Worm (Caenorhabditis elegans) whole organism, L2 larva: ENCODE results near the gene cblc-1.

Experiments used
- C34F6.9 ChIP-seq: fragments of 150-350 bp; optimal IDR thresholded peaks from 2 replicates; lab custom pipeline; 2014; ENCODE audit warnings: missing biosample characterization, missing genetic modification characterization
- F13H6.1 ChIP-seq: sonication (generic microtip); optimal IDR thresholded peaks from 2 replicates; lab custom pipeline; 2016; ENCODE audit warnings: missing genetic modification characterization, missing compliant biosample characterization
- R02D3.7 ChIP-seq: fragments of 150-350 bp; optimal IDR thresholded peaks from 2 replicates; lab custom pipeline; 2014; ENCODE audit warnings: missing biosample characterization, missing genetic modification characterization
- alr-1 ChIP-seq: fragments of 150-350 bp; optimal IDR thresholded peaks from 2 replicates; lab custom pipeline; 2014; ENCODE audit warnings: missing biosample characterization, missing genetic modification characterization
- aly-2 ChIP-seq: fragments of 150-350 bp; optimal IDR thresholded peaks from 2 replicates; lab custom pipeline; 2014; ENCODE audit warnings: missing biosample characterization, missing genetic modification characterization
- ama-1 ChIP-seq: fragments of 150-350 bp; optimal IDR thresholded peaks from 2 replicates; lab custom pipeline; 2018; ENCODE audit warnings: inconsistent platforms
- ceh-16 ChIP-seq: fragments of 150-350 bp; optimal IDR thresholded peaks from 2 replicates; lab custom pipeline; 2014; ENCODE audit warnings: missing biosample characterization, missing genetic modification characterization
- crh-2 ChIP-seq: sonication (generic microtip); optimal IDR thresholded peaks from 2 replicates; lab custom pipeline; 2017; ENCODE audit warnings: missing biosample characterization, missing genetic modification characterization
- dmd-4 ChIP-seq: sonication (generic microtip); optimal IDR thresholded peaks from 2 replicates; lab custom pipeline; 2017; ENCODE audit warnings: missing biosample characterization, missing genetic modification characterization
- egl-27 ChIP-seq: sonication (generic microtip); optimal IDR thresholded peaks from 3 replicates; lab custom pipeline; 2017; ENCODE audit warnings: missing biosample characterization, missing genetic modification reagents, missing genetic modification characterization
- elt-1 ChIP-seq: fragments of 150-350 bp; optimal IDR thresholded peaks from 2 replicates; lab custom pipeline; 2014; ENCODE audit warnings: missing biosample characterization, missing genetic modification characterization
- fos-1 ChIP-seq: fragments of 150-350 bp; optimal IDR thresholded peaks from 2 replicates; lab custom pipeline; 2014; ENCODE audit warnings: missing biosample characterization, missing genetic modification characterization
- gmeb-1 ChIP-seq: fragments of 150-350 bp; optimal IDR thresholded peaks from 2 replicates; lab custom pipeline; 2014; ENCODE audit warnings: missing biosample characterization, missing genetic modification characterization
- lin-13 ChIP-seq: fragments of 150-350 bp; optimal IDR thresholded peaks from 2 replicates; lab custom pipeline; 2014; ENCODE audit warnings: missing biosample characterization, missing genetic modification reagents, missing genetic modification characterization
- lin-39 ChIP-seq: fragments of 150-350 bp; optimal IDR thresholded peaks from 2 replicates; lab custom pipeline; 2014; ENCODE audit warnings: missing biosample characterization, missing genetic modification reagents, missing genetic modification characterization
- lsy-2 ChIP-seq, 2 experiments: fragments of 150-350 bp in 1 of 2; sonication (generic microtip) in 1 of 2; optimal IDR thresholded peaks; 2 replicates each; lab custom pipeline; 2014 to 2017; ENCODE audit warnings: missing biosample characterization in 2 of 2, missing genetic modification characterization in 2 of 2
- mab-5 ChIP-seq: fragments of 150-350 bp; optimal IDR thresholded peaks from 2 replicates; lab custom pipeline; 2014; ENCODE audit warnings: missing biosample characterization, missing genetic modification characterization
- mbf-1 ChIP-seq: sonication (generic microtip); optimal IDR thresholded peaks from 2 replicates; lab custom pipeline; 2017; ENCODE audit warnings: missing biosample characterization, missing genetic modification characterization
- mdl-1 ChIP-seq, 2 experiments: fragments of 150-350 bp in 1 of 2; sonication (generic microtip) in 1 of 2; optimal IDR thresholded peaks; 2 replicates each; lab custom pipeline; 2017; ENCODE audit warnings: missing biosample characterization in 2 of 2, missing genetic modification characterization in 2 of 2
- nhr-10 ChIP-seq: sonication (generic microtip); optimal IDR thresholded peaks from 2 replicates; lab custom pipeline; 2017; ENCODE audit warnings: missing biosample characterization, missing genetic modification characterization
- nhr-11 ChIP-seq: fragments of 150-350 bp; optimal IDR thresholded peaks from 2 replicates; lab custom pipeline; 2014; ENCODE audit warnings: missing biosample characterization, missing genetic modification characterization
- nhr-12 ChIP-seq: fragments of 150-350 bp; optimal IDR thresholded peaks from 2 replicates; lab custom pipeline; 2014; ENCODE audit warnings: missing biosample characterization, missing genetic modification characterization
- nhr-129 ChIP-seq: fragments of 150-350 bp; optimal IDR thresholded peaks from 2 replicates; lab custom pipeline; 2014; ENCODE audit warnings: missing biosample characterization, missing genetic modification characterization
- nhr-21 ChIP-seq: fragments of 150-350 bp; optimal IDR thresholded peaks from 2 replicates; lab custom pipeline; 2014; ENCODE audit warnings: missing biosample characterization, missing genetic modification characterization
- nhr-23 ChIP-seq: fragments of 150-350 bp; optimal IDR thresholded peaks from 2 replicates; lab custom pipeline; 2014; ENCODE audit warnings: missing biosample characterization, missing genetic modification reagents, missing genetic modification characterization
- nhr-237 ChIP-seq: fragments of 150-350 bp; optimal IDR thresholded peaks from 2 replicates; lab custom pipeline; 2014; ENCODE audit warnings: missing biosample characterization, missing genetic modification characterization
- nhr-25 ChIP-seq: fragments of 150-350 bp; sonication (generic microtip); optimal IDR thresholded peaks from 3 replicates; lab custom pipeline; 2014; ENCODE audit warnings: missing biosample characterization, missing genetic modification characterization
- nhr-6 ChIP-seq: fragments of 150-350 bp; optimal IDR thresholded peaks from 2 replicates; lab custom pipeline; 2014; ENCODE audit warnings: missing biosample characterization, missing genetic modification characterization
- nhr-77 ChIP-seq: fragments of 150-350 bp; optimal IDR thresholded peaks from 2 replicates; lab custom pipeline; 2014; ENCODE audit warnings: missing biosample characterization, missing genetic modification characterization
- peb-1 ChIP-seq: fragments of 150-350 bp; optimal IDR thresholded peaks from 2 replicates; lab custom pipeline; 2014; ENCODE audit warnings: missing biosample characterization, missing genetic modification characterization
- skn-1 ChIP-seq: sonication (generic microtip); optimal IDR thresholded peaks from 2 replicates; lab custom pipeline; 2017; ENCODE audit warnings: missing biosample characterization, missing genetic modification characterization
- sma-3 ChIP-seq: sonication (generic microtip); optimal IDR thresholded peaks from 2 replicates; lab custom pipeline; 2016; ENCODE audit warnings: missing genetic modification reagents, missing genetic modification characterization, missing compliant biosample characterization
- sma-9 ChIP-seq, 2 experiments: fragments of 150-350 bp in 1 of 2; sonication (generic microtip) in 1 of 2; optimal IDR thresholded peaks; 2 replicates each; lab custom pipeline; 2014 to 2016; ENCODE audit warnings: missing genetic modification characterization in 2 of 2, mild to moderate bottlenecking in 1 of 2, missing biosample characterization in 1 of 2, missing compliant biosample characterization in 1 of 2, missing genetic modification reagents in 1 of 2, moderate library complexity in 1 of 2
- unc-39 ChIP-seq: fragments of 150-350 bp; optimal IDR thresholded peaks from 2 replicates; lab custom pipeline; 2014; ENCODE audit warnings: missing biosample characterization, missing genetic modification characterization
- unc-55 ChIP-seq: fragments of 150-350 bp; sonication (generic microtip); optimal IDR thresholded peaks from 3 replicates; lab custom pipeline; 2014; ENCODE audit warnings: missing biosample characterization, missing genetic modification reagents, missing genetic modification characterization
- unc-62 ChIP-seq: fragments of 150-350 bp; optimal IDR thresholded peaks from 2 replicates; lab custom pipeline; 2014; ENCODE audit warnings: missing biosample characterization, missing genetic modification reagents, missing genetic modification characterization
- zag-1 ChIP-seq: fragments of 150-350 bp; optimal IDR thresholded peaks from 2 replicates; lab custom pipeline; 2014; ENCODE audit warnings: missing biosample characterization, missing genetic modification characterization
- ztf-1 ChIP-seq: fragments of 200-800 bp; sonication (Bioruptor generic); conservative IDR thresholded peaks from 2 replicates; pipeline ENCODE4 v1.3.6; 2022; ENCODE audit warnings: missing genetic modification characterization, missing compliant biosample characterization
- ztf-11 ChIP-seq: sonication (generic microtip); optimal IDR thresholded peaks from 2 replicates; lab custom pipeline; 2017; ENCODE audit warnings: missing biosample characterization, missing genetic modification characterization
- ztf-4 ChIP-seq: fragments of 150-350 bp; optimal IDR thresholded peaks from 2 replicates; lab custom pipeline; 2014; ENCODE audit warnings: missing biosample characterization, missing genetic modification characterization

Gene cblc-1

ce11 chrII:4941050-4941449 lies at the start of gene cblc-1:
TSS of gene cblc-1 (minus strand) at chrII:4941150.
- TF ChIP-seq C34F6.9, result no peak
- TF ChIP-seq R02D3.7 (tag; lab: Kevin White, UChicago), result no peak
- TF ChIP-seq ztf-4 (tag; lab: Kevin White, UChicago), result no peak
- TF ChIP-seq ztf-11 (tag; lab: Kevin White, UChicago), result no peak
- TF ChIP-seq alr-1 (tag; lab: Kevin White, UChicago), result no peak
- TF ChIP-seq nhr-6, result no peak
- TF ChIP-seq egl-27 (tag; lab: Kevin White, UChicago), result no peak
- TF ChIP-seq dmd-4 (tag; lab: Kevin White, UChicago), result no peak
- TF ChIP-seq nhr-12 (tag; lab: Kevin White, UChicago), result no peak
- no peak for TF ChIP-seq nhr-129 (tag; lab: Kevin White, UChicago)
- TF ChIP-seq zag-1 (tag; lab: Kevin White, UChicago), result no peak
- TF ChIP-seq mab-5 (tag; lab: Kevin White, UChicago), result no peak
- TF ChIP-seq skn-1 (tag; lab: Kevin White, UChicago), result no peak

DNA sequence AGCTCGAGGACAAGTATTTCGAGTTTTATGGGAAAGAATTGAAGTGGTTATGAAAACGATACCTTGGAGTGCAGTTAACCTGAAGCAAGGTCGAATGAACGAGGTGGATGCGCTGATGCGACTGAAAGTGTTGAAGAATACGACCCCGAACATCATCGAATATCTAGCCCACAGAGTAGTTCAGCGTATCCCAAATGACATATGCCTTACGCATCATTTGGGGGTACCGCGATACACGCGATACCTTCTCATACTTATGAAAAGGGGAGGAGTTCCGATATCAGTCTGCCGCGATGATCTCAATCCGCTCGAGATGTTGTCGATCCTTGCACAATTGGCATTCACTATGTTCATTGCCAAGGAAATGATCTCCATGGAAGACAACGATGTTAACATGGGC lies 48.9 kb upstream of the cblc-1 start, which contains the start of gene T27F7.12:
TSS of gene T27F7.12 (plus strand) at position 301 of the 400 bp plus-strand sequence.
- TF ChIP-seq nhr-10 (tag; lab: Kevin White, UChicago) (no peak), fos-1 (no peak), unc-55 (GFP tag; lab: Kevin White, UChicago) (no peak), ztf-11 (tag; lab: Kevin White, UChicago) (no peak), skn-1 (tag; lab: Kevin White, UChicago) (no peak), peb-1 (tag; lab: Kevin White, UChicago) (no peak), aly-2 (tag; lab: Kevin White, UChicago) (no peak), unc-62 (no peak), zag-1 (tag; lab: Kevin White, UChicago) (no peak), ztf-1 (GFP tag; lab: Robert Waterston, UW) (no peak), nhr-21 (tag; lab: Kevin White, UChicago) (no peak), nhr-11 (tag; lab: Kevin White, UChicago) (no peak), nhr-23 (tag; lab: Kevin White, UChicago) (no peak), mab-5 (tag; lab: Kevin White, UChicago) (no peak), mbf-1 (tag; lab: Kevin White, UChicago) (no peak), lin-13 (GFP tag; lab: Kevin White, UChicago) (no peak), crh-2 (tag; lab: Kevin White, UChicago) (no peak)

ce11 chrII:4987257-4987656 lies 46.3 kb upstream of the cblc-1 start:
- no peak for TF ChIP-seq sma-3 (GFP tag; lab: Kevin White, UChicago)

- no peak for TF ChIP-seq F13H6.1 (tag; lab: Kevin White, UChicago)
- no peak for TF ChIP-seq ztf-11 (tag; lab: Kevin White, UChicago)
- no peak for TF ChIP-seq ama-1 (lab: Kevin White, UChicago)
- TF ChIP-seq gmeb-1 (tag; lab: Kevin White, UChicago), result no peak
- no peak for TF ChIP-seq nhr-10 (tag; lab: Kevin White, UChicago)
- no peak for TF ChIP-seq peb-1 (tag; lab: Kevin White, UChicago)
- TF ChIP-seq dmd-4 (tag; lab: Kevin White, UChicago), result no peak
- no peak for TF ChIP-seq egl-27 (tag; lab: Kevin White, UChicago)
- TF ChIP-seq lsy-2 (tag; optimal IDR thresholded peaks at IDR 0.05; lab: Kevin White, UChicago), result no peak
- TF ChIP-seq mab-5 (tag; lab: Kevin White, UChicago), result no peak
- no peak for TF ChIP-seq elt-1 (tag; lab: Kevin White, UChicago)
- TF ChIP-seq ceh-16 (tag; lab: Kevin White, UChicago), result no peak
Measured at ce11 chrII:4986664-4987063, 45.7 kb upstream of the cblc-1 start.

DNA sequence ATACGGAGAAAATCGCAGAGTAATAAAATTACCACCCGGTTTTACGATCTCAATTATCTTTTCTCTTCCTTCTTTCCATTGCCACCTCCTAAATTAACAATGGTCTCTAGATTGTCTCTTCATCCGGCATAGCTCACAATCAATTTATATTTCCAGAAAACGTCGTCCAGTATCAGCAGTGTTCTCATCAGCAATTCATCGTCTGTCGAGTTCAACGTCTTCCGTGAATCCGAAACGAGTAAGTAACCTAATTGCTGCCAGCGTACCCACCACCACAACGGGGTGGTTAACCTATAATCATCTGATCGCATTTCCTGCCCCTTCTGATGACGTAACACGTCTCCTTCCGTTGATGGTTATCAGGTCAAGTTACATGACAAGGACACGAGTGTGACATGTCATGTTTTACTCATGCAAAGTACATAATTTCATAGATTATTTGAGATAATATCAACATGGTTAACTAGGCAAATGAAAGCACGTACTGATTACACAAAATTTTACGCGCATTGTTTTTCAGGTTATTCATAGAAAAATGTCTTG lies 45.1 kb upstream of the cblc-1 start:
- TF ChIP-seq ceh-16 (tag; lab: Kevin White, UChicago), result peak; percentile 58
- no peak for TF ChIP-seq C34F6.9
- TF ChIP-seq lin-39 (tag; lab: Kevin White, UChicago), result no peak
- TF ChIP-seq mbf-1 (tag; lab: Kevin White, UChicago), result no peak
- TF ChIP-seq elt-1 (tag; lab: Kevin White, UChicago), result no peak
- no peak for TF ChIP-seq nhr-21 (tag; lab: Kevin White, UChicago)
- TF ChIP-seq crh-2 (tag; lab: Kevin White, UChicago), result no peak
- no peak for TF ChIP-seq nhr-237
- no peak for TF ChIP-seq aly-2 (tag; lab: Kevin White, UChicago)
- no peak for TF ChIP-seq unc-55 (GFP tag; lab: Kevin White, UChicago)
- no peak for TF ChIP-seq nhr-23 (tag; lab: Kevin White, UChicago)
- TF ChIP-seq nhr-129 (tag; lab: Kevin White, UChicago), result peak; percentile 40
- TF ChIP-seq nhr-25, result peak; percentile 32
- no peak for TF ChIP-seq ztf-1 (GFP tag; lab: Robert Waterston, UW)
- no peak for TF ChIP-seq unc-39 (tag; lab: Kevin White, UChicago)
- TF ChIP-seq fos-1, result no peak
- no peak for TF ChIP-seq skn-1 (tag; lab: Kevin White, UChicago)
- TF ChIP-seq nhr-77 (tag; lab: Kevin White, UChicago), result no peak
- TF ChIP-seq mdl-1 (tag; optimal IDR thresholded peaks at IDR 0.05; lab: Kevin White, UChicago), result no peak
- TF ChIP-seq lin-13 (GFP tag; lab: Kevin White, UChicago), result no peak
- TF ChIP-seq nhr-12 (tag; lab: Kevin White, UChicago), result no peak
- no peak for TF ChIP-seq nhr-11 (tag; lab: Kevin White, UChicago)
- peak; percentile 49 for TF ChIP-seq sma-9 (GFP tag; optimal IDR thresholded peaks at IDR 0.05; lab: Kevin White, UChicago)
- no peak for TF ChIP-seq sma-9 (tag; optimal IDR thresholded peaks at IDR 0.05; lab: Kevin White, UChicago)
- TF ChIP-seq nhr-10 (tag; lab: Kevin White, UChicago), result no peak
- TF ChIP-seq alr-1 (tag; lab: Kevin White, UChicago), result no peak
- TF ChIP-seq mab-5 (tag; lab: Kevin White, UChicago), result no peak
